Worm (Caenorhabditis elegans) whole organism, L3 larva: Measurements from ENCODE around the gene Y50D4C.12.

Experiments
- R02D3.7 ChIP-seq: fragments of 150-350 bp; optimal IDR thresholded peaks from 2 replicates; lab custom pipeline; 2014; ENCODE audit warnings: missing biosample characterization, missing genetic modification characterization
- fkh-2 ChIP-seq: fragments of 150-350 bp; optimal IDR thresholded peaks from 2 replicates; lab custom pipeline; 2014; ENCODE audit warnings: missing biosample characterization, missing genetic modification reagents, missing genetic modification characterization
- nhr-237 ChIP-seq: fragments of 150-350 bp; optimal IDR thresholded peaks from 2 replicates; lab custom pipeline; 2014; ENCODE audit warnings: missing biosample characterization, missing genetic modification characterization
- nhr-76 ChIP-seq: fragments of 150-350 bp; sonication (generic microtip); optimal IDR thresholded peaks from 5 replicates; lab custom pipeline; 2014; ENCODE audit warnings: missing biosample characterization, missing genetic modification characterization
- unc-39 ChIP-seq: sonication (generic microtip); optimal IDR thresholded peaks from 4 replicates; lab custom pipeline; 2017; ENCODE audit warnings: missing biosample characterization, missing genetic modification characterization

DNA sequence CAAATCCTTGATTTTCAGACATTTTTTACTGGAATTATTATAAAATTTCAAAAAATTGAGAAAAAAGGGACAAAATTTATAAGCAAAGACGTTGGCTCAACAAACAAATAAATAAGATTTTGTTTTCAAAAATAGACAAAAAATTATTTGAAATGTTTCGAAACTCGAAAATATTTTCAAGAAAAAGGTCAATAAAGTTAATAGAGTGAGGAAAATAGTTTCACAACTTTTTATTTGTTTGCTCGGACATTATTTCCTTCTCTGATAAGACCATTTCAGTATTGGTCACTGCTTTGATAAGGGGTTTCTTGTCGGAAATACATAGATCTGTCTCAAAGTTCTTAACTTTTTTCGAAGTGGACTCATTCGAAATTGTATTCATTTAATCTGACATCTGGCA, 44.7 kb downstream of the Y50D4C.12 start, which contains the start of gene R09A1.3:
- TF ChIP-seq nhr-237 (tag; lab: Kevin White, UChicago) (no peak), R02D3.7 (no peak), unc-39 (tag; lab: Kevin White, UChicago) (no peak), nhr-76 (tag; lab: Kevin White, UChicago) (no peak), fkh-2 (tag; lab: Kevin White, UChicago) (no peak)
